Worm (Caenorhabditis elegans) whole organism, early embryonic: Measurements from ENCODE around the gene ZK622.1.

ENCODE experiments used
- B0310.2 ChIP-seq: sonication (generic microtip); optimal IDR thresholded peaks from 2 replicates; lab custom pipeline; 2016; ENCODE audit warnings: mild to moderate bottlenecking, missing genetic modification characterization, missing compliant biosample characterization
- F13C5.2 ChIP-seq: sonication (generic microtip); optimal IDR thresholded peaks from 2 replicates; lab custom pipeline; 2017; ENCODE audit warnings: mild to moderate bottlenecking, missing genetic modification characterization, inconsistent platforms, missing compliant biosample characterization
- aly-1 ChIP-seq: sonication (generic microtip); optimal IDR thresholded peaks from 2 replicates; lab custom pipeline; 2016; ENCODE audit warnings: missing genetic modification characterization, missing compliant biosample characterization
- ama-1 ChIP-seq: fragments of 150-350 bp; optimal IDR thresholded peaks from 2 replicates; lab custom pipeline; 2014
- ceh-36 ChIP-seq: sonication (generic microtip); optimal IDR thresholded peaks from 2 replicates; lab custom pipeline; 2016; ENCODE audit warnings: missing genetic modification characterization, inconsistent platforms, missing compliant biosample characterization
- flt-1 ChIP-seq: fragments of 200-800 bp; sonication (Bioruptor generic); IDR thresholded peaks from 2 replicates; pipeline ENCODE4 v1.3.6; 2022; ENCODE audit warnings: missing genetic modification characterization, missing compliant biosample characterization
- sea-1 ChIP-seq: fragments of 200-800 bp; sonication (Bioruptor generic); conservative IDR thresholded peaks from 2 replicates; pipeline ENCODE4 v1.3.6; 2022; ENCODE audit warnings: missing genetic modification characterization, missing compliant biosample characterization
- tbx-37 ChIP-seq: fragments of 200-800 bp; sonication (Bioruptor generic); conservative IDR thresholded peaks from 2 replicates; pipeline ENCODE4 v1.3.6; 2022; ENCODE audit warnings: missing genetic modification reagents, missing genetic modification characterization, missing compliant biosample characterization
- tra-4 ChIP-seq: sonication (generic microtip); optimal IDR thresholded peaks from 2 replicates; lab custom pipeline; 2017; ENCODE audit warnings: missing genetic modification characterization, missing compliant biosample characterization

DNA sequence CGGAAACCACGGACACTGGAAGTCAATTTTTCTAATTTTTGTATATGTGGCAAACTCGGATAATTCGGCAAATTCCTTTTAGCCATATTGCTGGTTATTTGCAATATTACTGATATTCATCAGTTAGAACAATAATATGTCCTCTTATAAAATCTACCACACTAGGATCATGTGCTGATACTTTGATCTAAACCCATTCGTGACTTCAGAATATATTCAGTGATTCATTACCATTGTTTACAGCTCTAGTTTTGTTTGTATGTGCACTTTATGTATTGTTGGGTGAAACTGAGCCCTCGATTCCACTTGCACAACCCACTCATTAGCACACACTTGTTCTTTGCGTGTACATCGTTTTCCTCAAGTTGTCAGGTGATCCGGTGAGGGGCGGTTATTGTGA, 12.6 kb downstream of the ZK622.1 start:
- TF ChIP-seq ama-1 (no peak), aly-1 (tag; lab: Kevin White, UChicago) (no peak), tbx-37 (no peak), F13C5.2 (tag; lab: Kevin White, UChicago) (no peak), tra-4 (tag; lab: Kevin White, UChicago) (no peak), B0310.2 (no peak), sea-1 (GFP tag; lab: Robert Waterston, UW) (no peak), ceh-36 (tag; lab: Kevin White, UChicago) (no peak), flt-1 (no peak)
